In the genomic region with DNA sequence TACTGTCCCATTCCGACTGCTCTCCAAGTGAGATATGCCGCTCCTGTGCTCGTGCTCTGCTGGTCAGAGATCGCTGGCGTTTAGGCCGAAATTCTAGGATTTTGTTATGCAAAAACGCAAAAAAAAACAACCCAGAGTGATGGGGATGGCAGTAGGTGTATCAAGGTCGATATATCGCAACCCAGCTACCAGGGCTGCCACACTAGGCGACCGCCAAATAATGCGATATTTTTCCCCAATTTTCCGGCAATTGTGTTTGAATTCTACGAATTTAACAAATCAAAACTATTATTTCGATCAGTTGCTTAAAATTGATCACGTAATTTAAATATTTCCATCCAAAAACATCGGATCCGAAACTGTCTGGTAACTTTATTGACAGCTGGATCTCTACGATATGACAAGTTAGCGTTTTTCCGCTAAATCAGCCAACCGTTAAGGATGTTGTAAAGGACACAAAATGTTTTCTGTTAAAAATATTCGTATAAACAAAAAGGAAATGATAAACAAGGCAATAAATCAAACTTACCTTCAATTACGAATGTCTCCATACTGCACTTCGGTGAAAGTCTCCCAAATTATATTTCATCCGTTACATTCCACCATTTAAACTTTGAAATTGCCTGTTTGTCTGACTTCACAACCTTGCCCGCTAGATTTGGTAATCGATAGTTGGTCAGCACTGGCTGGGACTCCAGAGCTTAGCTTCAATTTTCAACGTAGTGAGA, we compare ENCODE assay signal across 5 fruit fly cellular contexts.
TF ChIP-seq lines count a peak whose summit lies in the region.

A gene (plus strand): TSS at position 678 of the 728 bp plus-strand sequence.

TF ChIP-seq in whole organism, adult, 20 proteins besides CTCF, POLR2A, EP300 and RAD21 (continued from another document):
- TF ChIP-seq CG14711 (tag; optimal IDR thresholded peaks at IDR 0.05; lab: Kevin White, UChicago), result peak; percentile 80
- peak; percentile 64 for TF ChIP-seq CG12768 (GFP tag; optimal IDR thresholded peaks at IDR 0.05; lab: Kevin White, UChicago)
- TF ChIP-seq cnc (optimal IDR thresholded peaks at IDR 0.05; lab: Kevin White, UChicago), result no peak
- peak; percentile 76 for TF ChIP-seq bab1 (GFP tag; optimal IDR thresholded peaks at IDR 0.05; lab: Kevin White, UChicago)

TF ChIP-seq in whole organism, embryonic, 481 proteins besides CTCF, POLR2A, EP300 and RAD21 (continued from another document and continues in another):
- peak; percentile 92 for TF ChIP-seq hb (GFP tag; IDR thresholded peaks at IDR 0.05; lab: Robert Waterston, UW; ENCODE audit: partially characterized antibody)
- peak; percentile 34 for TF ChIP-seq caup (GFP tag; optimal IDR thresholded peaks at IDR 0.05; lab: Kevin White, UChicago; ENCODE audit: severe bottlenecking)
- peak; percentile 90 for TF ChIP-seq Doc3 (GFP tag; IDR thresholded peaks at IDR 0.05; lab: Robert Waterston, UW; ENCODE audit: partially characterized antibody)
- peak; percentile 83 for TF ChIP-seq HLH54F (GFP tag; optimal IDR thresholded peaks at IDR 0.05; lab: Kevin White, UChicago)
- no peak for TF ChIP-seq eve (GFP tag; optimal IDR thresholded peaks at IDR 0.05; lab: Kevin White, UChicago)
- peak; percentile 61 for TF ChIP-seq CG18619 (GFP tag; optimal IDR thresholded peaks at IDR 0.05; lab: Kevin White, UChicago)
- TF ChIP-seq Oli (tag; optimal IDR thresholded peaks at IDR 0.05; lab: Kevin White, UChicago), result peak; percentile 26
- peak; percentile 44; the same call in 1 of the 2 replicates for TF ChIP-seq Taf1 (GFP tag; IDR thresholded peaks at IDR 0.05; lab: Robert Waterston, UW)
- TF ChIP-seq Atf-2 (GFP tag; optimal IDR thresholded peaks at IDR 0.05; lab: Kevin White, UChicago), result peak; percentile 59
- peak; percentile 46 for TF ChIP-seq CG10979 (tag; optimal IDR thresholded peaks at IDR 0.05; lab: Kevin White, UChicago)
- no peak for TF ChIP-seq CG4360 (GFP tag; IDR thresholded peaks at IDR 0.05; lab: Robert Waterston, UW)
- TF ChIP-seq Spps (tag; optimal IDR thresholded peaks at IDR 0.05; lab: Kevin White, UChicago), result peak; percentile 7
- peak; percentile 15 for TF ChIP-seq CG1529 (GFP tag; optimal IDR thresholded peaks at IDR 0.05; lab: Kevin White, UChicago)
- TF ChIP-seq Bteb2 (GFP tag; optimal IDR thresholded peaks at IDR 0.05; lab: Kevin White, UChicago), result peak; percentile 20
- TF ChIP-seq zfh1 (GFP tag; IDR thresholded peaks at IDR 0.05; lab: Robert Waterston, UW), result peak; percentile 87
- no peak for TF ChIP-seq sd (tag; optimal IDR thresholded peaks at IDR 0.05; lab: Kevin White, UChicago)
- TF ChIP-seq her (GFP tag; optimal IDR thresholded peaks at IDR 0.05; lab: Kevin White, UChicago), result peak; percentile 7
- no peak for TF ChIP-seq ac (GFP tag; optimal IDR thresholded peaks at IDR 0.05; lab: Kevin White, UChicago)
- no peak for TF ChIP-seq CG12299 (tag; optimal IDR thresholded peaks at IDR 0.05; lab: Kevin White, UChicago)
- no peak for TF ChIP-seq Vsx1 (GFP tag; optimal IDR thresholded peaks at IDR 0.05; lab: Kevin White, UChicago)
- TF ChIP-seq CG6765 (GFP tag; optimal IDR thresholded peaks at IDR 0.05; lab: Kevin White, UChicago), result no peak
- no peak for TF ChIP-seq cwo (GFP tag; optimal IDR thresholded peaks at IDR 0.05; lab: Kevin White, UChicago)
- no peak for TF ChIP-seq sc (optimal IDR thresholded peaks at IDR 0.05; lab: Kevin White, UChicago)
- TF ChIP-seq sc (GFP tag; optimal IDR thresholded peaks at IDR 0.05; lab: Kevin White, UChicago), result no peak
- TF ChIP-seq Fer2 (tag; optimal IDR thresholded peaks at IDR 0.05; lab: Kevin White, UChicago), result peak; percentile 22
- TF ChIP-seq CG9817 (tag; optimal IDR thresholded peaks at IDR 0.05; lab: Kevin White, UChicago), result peak; percentile 67
- TF ChIP-seq CG6683 (GFP tag; optimal IDR thresholded peaks at IDR 0.05; lab: Kevin White, UChicago), result no peak
- no peak for TF ChIP-seq disco-r (GFP tag; optimal IDR thresholded peaks at IDR 0.05; lab: Kevin White, UChicago)
- TF ChIP-seq dmrt11E (tag; optimal IDR thresholded peaks at IDR 0.05; lab: Kevin White, UChicago), result peak; percentile 78

TF ChIP-seq in whole organism, prepupa, 60 proteins besides CTCF, POLR2A, EP300 and RAD21 (continued from another document and continues in another):
- TF ChIP-seq ss (GFP tag; optimal IDR thresholded peaks at IDR 0.05; lab: Kevin White, UChicago), result peak in 1 of 2 experiments; percentile 20
- peak; percentile 61 for TF ChIP-seq CG3032 (tag; optimal IDR thresholded peaks at IDR 0.05; lab: Kevin White, UChicago)
- peak; percentile 41 for TF ChIP-seq fd59A (GFP tag; optimal IDR thresholded peaks at IDR 0.05; lab: Kevin White, UChicago)
- TF ChIP-seq dac (GFP tag; optimal IDR thresholded peaks at IDR 0.05; lab: Kevin White, UChicago), result peak; percentile 46
- peak; percentile 22; the same call in 1 of the 2 replicates for TF ChIP-seq CG11294 (GFP tag; IDR thresholded peaks at IDR 0.05; lab: Robert Waterston, UW)
- no peak for TF ChIP-seq CG8119 (GFP tag; IDR thresholded peaks at IDR 0.05; lab: Robert Waterston, UW)
- peak; percentile 85 for TF ChIP-seq Eip78C (GFP tag; lab: Kevin White, UChicago)
- peak; percentile 92 for TF ChIP-seq svp (GFP tag; lab: Kevin White, UChicago)
- TF ChIP-seq topi (GFP tag; optimal IDR thresholded peaks at IDR 0.05; lab: Kevin White, UChicago), result peak; percentile 68
- TF ChIP-seq CG10631 (GFP tag; optimal IDR thresholded peaks at IDR 0.05; lab: Kevin White, UChicago), result peak; percentile 85
- TF ChIP-seq CG6276 (GFP tag; optimal IDR thresholded peaks at IDR 0.05; lab: Kevin White, UChicago), result no peak
- TF ChIP-seq CG6854 (GFP tag; optimal IDR thresholded peaks at IDR 0.05; lab: Kevin White, UChicago), result no peak
- peak; percentile 68 for TF ChIP-seq cyc (GFP tag; optimal IDR thresholded peaks at IDR 0.05; lab: Kevin White, UChicago)
- TF ChIP-seq Ets96B (tag; optimal IDR thresholded peaks at IDR 0.05; lab: Kevin White, UChicago), result peak; percentile 46
- TF ChIP-seq Ets21C (GFP tag; optimal IDR thresholded peaks at IDR 0.05; lab: Kevin White, UChicago), result peak; percentile 62
- TF ChIP-seq CG11902 (GFP tag; optimal IDR thresholded peaks at IDR 0.05; lab: Kevin White, UChicago), result peak; percentile 74
- TF ChIP-seq Hr39 (GFP tag; optimal IDR thresholded peaks at IDR 0.05; lab: Kevin White, UChicago), result peak; percentile 86
- peak; percentile 82 for TF ChIP-seq CG31627 (GFP tag; optimal IDR thresholded peaks at IDR 0.05; lab: Kevin White, UChicago)
- peak; percentile 50 for TF ChIP-seq CG8632 (GFP tag; optimal IDR thresholded peaks at IDR 0.05; lab: Kevin White, UChicago)
- peak; percentile 74 for TF ChIP-seq Eip75B (GFP tag; optimal IDR thresholded peaks at IDR 0.05; lab: Kevin White, UChicago)
- TF ChIP-seq spab (GFP tag; optimal IDR thresholded peaks at IDR 0.05; lab: Kevin White, UChicago), result no peak
- no peak for TF ChIP-seq Eip93F (GFP tag; optimal IDR thresholded peaks at IDR 0.05; lab: Kevin White, UChicago)
- peak; percentile 67 for TF ChIP-seq Sox14 (GFP tag; optimal IDR thresholded peaks at IDR 0.05; lab: Kevin White, UChicago)
- peak; percentile 40 for TF ChIP-seq fkh (GFP tag; optimal IDR thresholded peaks at IDR 0.05; lab: Kevin White, UChicago)
- TF ChIP-seq Hr4 (GFP tag; optimal IDR thresholded peaks at IDR 0.05; lab: Kevin White, UChicago), result peak; percentile 80
- peak; percentile 54 for TF ChIP-seq CG1621 (tag; optimal IDR thresholded peaks at IDR 0.05; lab: Kevin White, UChicago)
- TF ChIP-seq Lpt (GFP tag; optimal IDR thresholded peaks at IDR 0.05; lab: Kevin White, UChicago), result peak; percentile 18
- peak; percentile 70 for TF ChIP-seq CG6163 (GFP tag; IDR thresholded peaks at IDR 0.05; lab: Robert Waterston, UW)
- no peak for TF ChIP-seq CG4318 (GFP tag; optimal IDR thresholded peaks at IDR 0.05; lab: Kevin White, UChicago)
- peak; percentile 44 for TF ChIP-seq CG6808 (GFP tag; optimal IDR thresholded peaks at IDR 0.05; lab: Kevin White, UChicago)
- TF ChIP-seq salr (GFP tag; optimal IDR thresholded peaks at IDR 0.05; lab: Kevin White, UChicago), result peak in 1 of 2 experiments; percentile 46

TF ChIP-seq in whole organism, pupa, 21 proteins besides CTCF, POLR2A, EP300 and RAD21 (continued from another document):
- TF ChIP-seq CG14655 (GFP tag; optimal IDR thresholded peaks at IDR 0.05; lab: Kevin White, UChicago) (no peak), CG15710 (tag; optimal IDR thresholded peaks at IDR 0.05; lab: Kevin White, UChicago) (peak; percentile 71)
TF ChIP-seq in whole organism, pupa: peak in this region for 12.

TF ChIP-seq in whole organism, wandering third instar larva, 38 proteins besides CTCF, POLR2A, EP300 and RAD21 (continued from another document):
- TF ChIP-seq Vsx2 (GFP tag; optimal IDR thresholded peaks at IDR 0.05; lab: Kevin White, UChicago; ENCODE audit: partially characterized antibody) (no peak), sage (GFP tag; optimal IDR thresholded peaks at IDR 0.05; lab: Kevin White, UChicago) (no peak), psq (GFP tag; optimal IDR thresholded peaks at IDR 0.05; lab: Kevin White, UChicago) (peak; percentile 72), foxo (GFP tag; optimal IDR thresholded peaks at IDR 0.05; lab: Kevin White, UChicago) (peak in 1 of 2 experiments; percentile 74), pan (optimal IDR thresholded peaks at IDR 0.05; lab: Kevin White, UChicago) (no peak), fru (GFP tag; optimal IDR thresholded peaks at IDR 0.05; lab: Kevin White, UChicago) (peak; percentile 69), Mio (GFP tag; optimal IDR thresholded peaks at IDR 0.05; lab: Kevin White, UChicago) (no peak), usp (GFP tag; optimal IDR thresholded peaks at IDR 0.05; lab: Kevin White, UChicago) (no peak), h (GFP tag; optimal IDR thresholded peaks at IDR 0.05; lab: Kevin White, UChicago) (peak; percentile 69), jim (GFP tag; optimal IDR thresholded peaks at IDR 0.05; lab: Kevin White, UChicago) (no peak), dmrt93B (GFP tag; optimal IDR thresholded peaks at IDR 0.05; lab: Kevin White, UChicago) (peak; percentile 49), Dfd (GFP tag; optimal IDR thresholded peaks at IDR 0.05; lab: Kevin White, UChicago) (no peak), Hr83 (GFP tag; optimal IDR thresholded peaks at IDR 0.05; lab: Kevin White, UChicago; ENCODE audit: poor library complexity, severe bottlenecking) (peak; percentile 45), CrebA (GFP tag; optimal IDR thresholded peaks at IDR 0.05; lab: Kevin White, UChicago; ENCODE audit: borderline replicate concordance) (no peak), Rel (GFP tag; optimal IDR thresholded peaks at IDR 0.05; lab: Kevin White, UChicago) (no peak), Rel (tag; optimal IDR thresholded peaks at IDR 0.05; lab: Kevin White, UChicago) (peak; percentile 19), N (GFP tag; optimal IDR thresholded peaks at IDR 0.05; lab: Kevin White, UChicago) (no peak), br (GFP tag; optimal IDR thresholded peaks at IDR 0.05; lab: Kevin White, UChicago) (peak; percentile 78)
